Worm (Caenorhabditis elegans): ENCODE measurements around the gene cyp-35A1.

Gene cyp-35A1

ce11 chrV:7395359-7395758 is 33.8 kb upstream of the cyp-35A1 start, which contains the start of gene srx-9:
TSS of gene srx-9 (minus strand) at chrV:7395459.
- no peak for TF ChIP-seq ceh-34 (tag; optimal IDR thresholded peaks at IDR 0.05)
- no peak for TF ChIP-seq elt-2 (tag; optimal IDR thresholded peaks at IDR 0.05)
- TF ChIP-seq ceh-24 (tag; optimal IDR thresholded peaks at IDR 0.05) = no peak

- TF ChIP-seq elt-2 (tag; optimal IDR thresholded peaks at IDR 0.05) (no peak), nhr-11 (tag; optimal IDR thresholded peaks at IDR 0.05) (no peak), unc-42 (tag; optimal IDR thresholded peaks at IDR 0.05) (no peak), ztf-16 (tag; optimal IDR thresholded peaks at IDR 0.05) (no peak), pag-3 (tag; optimal IDR thresholded peaks at IDR 0.05; ENCODE audit: borderline replicate concordance) (no peak), mec-3 (tag; optimal IDR thresholded peaks at IDR 0.05; ENCODE audit: borderline replicate concordance) (no peak), unc-86 (tag; optimal IDR thresholded peaks at IDR 0.05) (no peak), pha-2 (tag; optimal IDR thresholded peaks at IDR 0.05) (no peak), hlh-30 (tag; optimal IDR thresholded peaks at IDR 0.05; ENCODE audit: insufficient read depth) (no peak), odd-2 (tag; optimal IDR thresholded peaks at IDR 0.05) (no peak), nfya-1 (tag; optimal IDR thresholded peaks at IDR 0.05) (no peak), ceh-31 (tag; optimal IDR thresholded peaks at IDR 0.05) (no peak), ama-1 (optimal IDR thresholded peaks at IDR 0.05) (no peak), pqm-1 (tag; optimal IDR thresholded peaks at IDR 0.05) (no peak), ahr-1 (tag; optimal IDR thresholded peaks at IDR 0.05) (no peak), K09A11.1 (tag; optimal IDR thresholded peaks at IDR 0.05; ENCODE audit: insufficient read depth) (no peak), zip-5 (tag; optimal IDR thresholded peaks at IDR 0.05) (no peak)
These were observed 30.4 kb upstream of the cyp-35A1 start, which contains the start of gene fbxa-105 for ce11 chrV:7391933-7392332. TSS of gene fbxa-105 (minus strand) at chrV:7392029.

DNA sequence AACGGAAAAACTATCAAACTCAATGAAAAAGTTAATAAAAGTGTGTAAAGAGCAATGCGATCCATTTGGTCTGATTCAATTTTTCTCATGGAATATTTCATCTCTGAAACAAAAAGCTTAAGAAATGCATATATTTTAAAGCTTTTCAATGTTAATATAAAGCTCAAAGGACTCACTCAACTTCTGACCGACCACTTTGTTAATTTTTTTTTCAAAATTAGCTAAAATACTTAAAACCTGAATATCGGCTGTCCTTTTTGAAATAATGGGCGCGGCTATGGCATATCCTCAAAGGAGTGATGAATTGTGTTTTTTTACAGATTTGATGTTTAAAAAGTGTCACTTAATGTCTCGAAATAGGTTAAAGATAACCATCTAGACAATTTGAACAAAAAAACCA is 28.2 kb upstream of the cyp-35A1 start, which contains the start of gene C02H6.1:
Gene C02H6.1 (minus strand): TSS at position 101 of the 400 bp plus-strand sequence.
- no peak for TF ChIP-seq pat-9 (tag; optimal IDR thresholded peaks at IDR 0.05)
- TF ChIP-seq T23F11.4 (GFP tag; optimal IDR thresholded peaks at IDR 0.05) = no peak
- TF ChIP-seq pha-4 (tag; optimal IDR thresholded peaks at IDR 0.05) = no peak
- no peak for TF ChIP-seq K02D7.2 (tag; optimal IDR thresholded peaks at IDR 0.05)
- TF ChIP-seq F13H6.1 (tag; optimal IDR thresholded peaks at IDR 0.05) = no peak
- no peak for TF ChIP-seq ahr-1 (tag; optimal IDR thresholded peaks at IDR 0.05)
- no peak for TF ChIP-seq pag-3 (tag; optimal IDR thresholded peaks at IDR 0.05; ENCODE audit: borderline replicate concordance)
- no peak for TF ChIP-seq unc-55 (GFP tag; optimal IDR thresholded peaks at IDR 0.05)
- no peak for TF ChIP-seq ceh-45 (GFP tag; IDR thresholded peaks at IDR 0.05)
- TF ChIP-seq fkh-6 (tag; optimal IDR thresholded peaks at IDR 0.05) = no peak

DNA sequence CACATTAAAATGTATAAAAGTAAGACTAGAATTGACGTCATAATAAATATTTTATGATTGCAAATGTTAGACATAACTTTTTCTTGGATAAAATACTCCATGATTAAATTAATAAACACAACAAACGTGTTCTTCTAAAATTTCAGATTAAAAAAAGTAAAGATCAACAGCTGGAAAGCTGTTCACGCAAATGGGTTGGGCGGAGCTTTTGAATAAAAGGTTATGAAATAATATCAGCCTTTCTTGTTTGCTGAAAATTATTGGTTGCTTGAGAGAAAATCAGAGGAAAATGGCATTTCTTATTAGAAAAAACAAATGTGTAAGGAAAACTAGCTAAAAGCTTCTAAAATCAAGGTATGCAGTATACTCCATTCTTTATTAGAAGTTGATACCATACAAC is 26.2 kb upstream of the cyp-35A1 start, which contains the start of gene C02H6.3:
Gene C02H6.3 (minus strand): TSS at position 101 of the 400 bp plus-strand sequence.
- TF ChIP-seq syd-9 (tag; optimal IDR thresholded peaks at IDR 0.05) (no peak), che-1 (tag; optimal IDR thresholded peaks at IDR 0.05) (no peak), odd-2 (tag; optimal IDR thresholded peaks at IDR 0.05) (no peak), hlh-8 (tag; optimal IDR thresholded peaks at IDR 0.05) (no peak), rnt-1 (tag; optimal IDR thresholded peaks at IDR 0.05) (no peak), tbx-2 (tag; optimal IDR thresholded peaks at IDR 0.05) (no peak), npax-4 (tag; optimal IDR thresholded peaks at IDR 0.05) (no peak), Y22D7AL.16 (tag; optimal IDR thresholded peaks at IDR 0.05) (no peak)

DNA sequence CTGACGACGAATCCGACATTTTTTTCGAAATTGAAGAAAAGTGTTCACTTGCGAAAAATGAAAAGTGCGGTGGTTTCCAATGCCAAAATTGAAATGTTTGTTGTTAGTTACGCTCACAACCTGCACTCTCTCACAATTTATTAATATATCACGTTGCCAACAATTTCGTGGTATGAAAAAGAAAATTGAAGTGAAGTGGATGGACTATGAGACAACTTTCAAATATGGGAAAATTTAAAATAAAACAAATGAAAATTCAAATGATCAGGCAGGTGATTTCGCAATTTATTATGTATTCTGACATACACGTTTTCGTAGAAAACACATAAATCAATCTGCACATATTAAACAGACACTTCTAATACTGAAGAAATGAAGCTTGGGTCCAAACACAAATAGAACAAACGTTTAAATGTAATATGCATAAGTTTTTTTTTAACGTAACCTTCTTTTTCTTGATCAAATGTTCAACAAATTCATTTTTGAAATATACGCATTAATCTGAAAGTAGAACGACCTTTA is 24.5 kb upstream of the cyp-35A1 start, which contains the start of gene srp-6:
Gene srp-6 (minus strand): TSS at position 51 of the 522 bp plus-strand sequence.
- TF ChIP-seq ceh-14 (tag; optimal IDR thresholded peaks at IDR 0.05) = no peak
- TF ChIP-seq T23F11.4 (GFP tag; optimal IDR thresholded peaks at IDR 0.05) = no peak
- TF ChIP-seq ets-4 (tag; optimal IDR thresholded peaks at IDR 0.05) = no peak
- TF ChIP-seq ceh-19 (GFP tag; optimal IDR thresholded peaks at IDR 0.05) = no peak
- TF ChIP-seq ref-2 (tag; optimal IDR thresholded peaks at IDR 0.05) = no peak
- no peak for TF ChIP-seq che-1 (tag; optimal IDR thresholded peaks at IDR 0.05)
- TF ChIP-seq fkh-6 (tag; optimal IDR thresholded peaks at IDR 0.05) = no peak
- TF ChIP-seq ceh-24 (tag; optimal IDR thresholded peaks at IDR 0.05) = no peak
- no peak for TF ChIP-seq ceh-2 (tag; optimal IDR thresholded peaks at IDR 0.05)
- TF ChIP-seq ama-1 (optimal IDR thresholded peaks at IDR 0.05) = no peak
- TF ChIP-seq ceh-45 (GFP tag; IDR thresholded peaks at IDR 0.05) = no peak
- no peak for TF ChIP-seq unc-42 (tag; optimal IDR thresholded peaks at IDR 0.05)
- no peak for TF ChIP-seq lim-6 (tag; optimal IDR thresholded peaks at IDR 0.05)
- TF ChIP-seq pag-3 (tag; optimal IDR thresholded peaks at IDR 0.05; ENCODE audit: borderline replicate concordance) = no peak
- TF ChIP-seq dve-1 (tag; optimal IDR thresholded peaks at IDR 0.05) = no peak
- no peak for TF ChIP-seq sox-4 (tag; optimal IDR thresholded peaks at IDR 0.05)
- no peak for TF ChIP-seq tbx-7 (tag; optimal IDR thresholded peaks at IDR 0.05)
